Fruit fly (Drosophila melanogaster) whole organism, adult: ENCODE measurements around the gene comm2.

Source experiments
- CG12768 ChIP-seq: fragments of 200-800 bp; sonication (Bioruptor generic); optimal IDR thresholded peaks from 2 replicates; lab custom pipeline; 2017; ENCODE audit warnings: missing biosample characterization, missing genetic modification characterization, mild to moderate bottlenecking, moderate library complexity, missing genetic modification reagents
- CG7045 ChIP-seq: fragments of 200-800 bp; sonication (Bioruptor generic); optimal IDR thresholded peaks from 2 replicates; lab custom pipeline; 2017; ENCODE audit warnings: missing biosample characterization, mild to moderate bottlenecking, missing genetic modification characterization
- Clk ChIP-seq: fragments of 200-800 bp; sonication (Bioruptor generic); optimal IDR thresholded peaks from 2 replicates; lab custom pipeline; 2017; ENCODE audit warnings: missing biosample characterization, missing genetic modification characterization
- Mnt ChIP-seq: fragments of 200-800 bp; sonication (Bioruptor generic); optimal IDR thresholded peaks from 2 replicates; lab custom pipeline; 2016; ENCODE audit warnings: missing biosample characterization, mild to moderate bottlenecking, missing genetic modification characterization
- bab1 ChIP-seq: fragments of 200-800 bp; sonication (Bioruptor generic); optimal IDR thresholded peaks from 3 replicates; lab custom pipeline; 2019; ENCODE audit warnings: missing biosample characterization, mild to moderate bottlenecking, missing genetic modification characterization, moderate library complexity

- TF ChIP-seq CG7045 (GFP tag; lab: Kevin White, UChicago) (no peak), bab1 (GFP tag; lab: Kevin White, UChicago) (no peak), Clk (GFP tag; lab: Kevin White, UChicago) (no peak), Mnt (no peak), CG12768 (no peak)
Measured at dm6 chr3L:15692388-15692787, 7.3 kb downstream of the comm2 start.
